Fruit fly (Drosophila melanogaster) whole organism, embryonic: ENCODE results near the gene Sf3a2.

Source experiments
- B-H2 ChIP-seq: fragments of 200-800 bp; sonication (Bioruptor generic); optimal IDR thresholded peaks from 2 replicates; lab custom pipeline; 2018; ENCODE audit warnings: missing biosample characterization, mild to moderate bottlenecking, missing genetic modification characterization
- CG10543 ChIP-seq: fragments of 200-800 bp; sonication (Bioruptor generic); optimal IDR thresholded peaks from 3 replicates; lab custom pipeline; 2017; ENCODE audit warnings: missing biosample characterization, mild to moderate bottlenecking, missing genetic modification characterization, moderate library complexity
- CG12071 ChIP-seq: fragments of 200-800 bp; sonication (Bioruptor generic); optimal IDR thresholded peaks from 3 replicates; lab custom pipeline; 2018; ENCODE audit warnings: missing biosample characterization, mild to moderate bottlenecking, missing genetic modification characterization
- CG12236 ChIP-seq: fragments of 200-800 bp; sonication (Bioruptor generic); optimal IDR thresholded peaks from 2 replicates; lab custom pipeline; 2016; ENCODE audit warnings: missing biosample characterization, missing genetic modification characterization
- CG12659 ChIP-seq: fragments of 200-800 bp; sonication (Bioruptor generic); optimal IDR thresholded peaks from 3 replicates; lab custom pipeline; 2017; ENCODE audit warnings: mild to moderate bottlenecking, missing biosample characterization, missing genetic modification reagents, missing genetic modification characterization
- CG13424 ChIP-seq: fragments of 200-800 bp; sonication (Bioruptor generic); optimal IDR thresholded peaks from 2 replicates; lab custom pipeline; 2019; ENCODE audit warnings: missing biosample characterization, mild to moderate bottlenecking, missing genetic modification characterization, moderate library complexity
- CG13624 ChIP-seq: fragments of 200-800 bp; sonication (Bioruptor generic); optimal IDR thresholded peaks from 2 replicates; lab custom pipeline; 2016; ENCODE audit warnings: missing biosample characterization, missing genetic modification characterization
- CG14014 ChIP-seq: fragments of 200-800 bp; sonication (Bioruptor generic); IDR thresholded peaks from 2 replicates; pipeline ENCODE4 v1.3.6; 2022; ENCODE audit warnings: missing biosample characterization, missing genetic modification characterization
- CG1529 ChIP-seq: fragments of 200-800 bp; sonication (Bioruptor generic); optimal IDR thresholded peaks from 3 replicates; lab custom pipeline; 2018; ENCODE audit warnings: missing biosample characterization, missing genetic modification characterization
- CG1602 ChIP-seq: fragments of 200-800 bp; sonication (Bioruptor generic); optimal IDR thresholded peaks from 3 replicates; lab custom pipeline; 2016; ENCODE audit warnings: missing biosample characterization, missing genetic modification characterization
- CG17361 ChIP-seq: fragments of 200-800 bp; sonication (Bioruptor generic); IDR thresholded peaks from 3 replicates; pipeline ENCODE4 v1.3.6; 2022; ENCODE audit warnings: missing biosample characterization, missing genetic modification characterization
- CG18619 ChIP-seq: fragments of 200-800 bp; sonication (Bioruptor generic); optimal IDR thresholded peaks from 3 replicates; lab custom pipeline; 2017; ENCODE audit warnings: missing biosample characterization, mild to moderate bottlenecking, missing genetic modification characterization
- CG2202 ChIP-seq: fragments of 200-800 bp; sonication (Bioruptor generic); optimal IDR thresholded peaks from 2 replicates; lab custom pipeline; 2018; ENCODE audit warnings: missing biosample characterization, mild to moderate bottlenecking, missing genetic modification characterization
- CG2678 ChIP-seq: fragments of 200-800 bp; sonication (Bioruptor generic); optimal IDR thresholded peaks from 3 replicates; lab custom pipeline; 2019; ENCODE audit warnings: missing biosample characterization, mild to moderate bottlenecking, missing genetic modification characterization, moderate library complexity
- CG30403 ChIP-seq: fragments of 200-800 bp; sonication (Bioruptor generic); optimal IDR thresholded peaks from 3 replicates; lab custom pipeline; 2016; ENCODE audit warnings: missing biosample characterization, missing genetic modification characterization
- CG31441 ChIP-seq: fragments of 200-800 bp; sonication (Bioruptor generic); IDR thresholded peaks from 2 replicates; pipeline ENCODE4 v1.3.6; 2022; ENCODE audit warnings: missing biosample characterization, missing genetic modification characterization
- CG4820 ChIP-seq: fragments of 200-800 bp; sonication (Bioruptor generic); optimal IDR thresholded peaks from 3 replicates; lab custom pipeline; 2016; ENCODE audit warnings: missing biosample characterization, missing genetic modification characterization
- CG8359 ChIP-seq: fragments of 200-800 bp; sonication (Bioruptor generic); optimal IDR thresholded peaks from 2 replicates; lab custom pipeline; 2017; ENCODE audit warnings: missing biosample characterization, mild to moderate bottlenecking, missing genetic modification characterization, borderline replicate concordance
- CG8388 ChIP-seq: fragments of 200-800 bp; sonication (Bioruptor generic); optimal IDR thresholded peaks from 2 replicates; lab custom pipeline; 2019; ENCODE audit warnings: missing biosample characterization, mild to moderate bottlenecking, missing genetic modification characterization, moderate library complexity
- CG8765 ChIP-seq: fragments of 200-800 bp; sonication (Bioruptor generic); IDR thresholded peaks from 2 replicates; pipeline ENCODE4 v1.3.6; 2022; ENCODE audit warnings: missing biosample characterization, missing genetic modification characterization
- CG9727 ChIP-seq: fragments of 200-800 bp; sonication (Bioruptor generic); optimal IDR thresholded peaks from 3 replicates; lab custom pipeline; 2017; ENCODE audit warnings: missing biosample characterization, mild to moderate bottlenecking, missing genetic modification characterization
- Dll ChIP-seq: fragments of 200-800 bp; sonication (Bioruptor generic); IDR thresholded peaks from 4 replicates; pipeline ENCODE4 v1.3.6; 2022; ENCODE audit warnings: missing biosample characterization, missing genetic modification characterization; ENCODE audit not compliant: partially characterized antibody
- HLH54F ChIP-seq: fragments of 200-800 bp; sonication (Bioruptor generic); optimal IDR thresholded peaks from 3 replicates; lab custom pipeline; 2016; ENCODE audit warnings: missing biosample characterization, missing genetic modification characterization
- Hmx ChIP-seq: fragments of 200-800 bp; sonication (Bioruptor generic); optimal IDR thresholded peaks from 2 replicates; lab custom pipeline; 2016; ENCODE audit warnings: missing biosample characterization, missing genetic modification characterization
- Lpt ChIP-seq: fragments of >200 bp; optimal IDR thresholded peaks from 2 replicates; lab custom pipeline; 2018; ENCODE audit warnings: missing biosample characterization, missing genetic modification characterization
- Pdp1 ChIP-seq, 2 experiments: fragments of 200-800 bp; sonication (Bioruptor generic); optimal IDR thresholded peaks; 3 replicates each; lab custom pipeline; 2016; ENCODE audit warnings: missing biosample characterization in 2 of 2, missing genetic modification characterization in 2 of 2, mild to moderate bottlenecking in 1 of 2, moderate library complexity in 1 of 2
- Side ChIP-seq: fragments of 200-800 bp; sonication (Bioruptor generic); optimal IDR thresholded peaks from 2 replicates; lab custom pipeline; 2016; ENCODE audit warnings: missing biosample characterization, missing genetic modification characterization
- ab ChIP-seq: fragments of 200-800 bp; sonication (Bioruptor generic); optimal IDR thresholded peaks from 2 replicates; lab custom pipeline; 2016; ENCODE audit warnings: missing biosample characterization, missing genetic modification characterization
- al ChIP-seq: fragments of 200-800 bp; sonication (Bioruptor generic); IDR thresholded peaks from 2 replicates; pipeline ENCODE4 v1.3.6; 2022; ENCODE audit warnings: missing biosample characterization, missing genetic modification characterization
- az2 ChIP-seq: fragments of 200-800 bp; sonication (Bioruptor generic); optimal IDR thresholded peaks from 3 replicates; lab custom pipeline; 2016; ENCODE audit warnings: missing biosample characterization, missing genetic modification characterization
- dati ChIP-seq: fragments of 200-800 bp; sonication (Bioruptor generic); IDR thresholded peaks from 2 replicates; pipeline ENCODE4 v1.3.6; 2022; ENCODE audit warnings: missing biosample characterization, missing genetic modification characterization
- ewg ChIP-seq: fragments of 200-800 bp; sonication (Bioruptor generic); optimal IDR thresholded peaks from 3 replicates; lab custom pipeline; 2017; ENCODE audit warnings: mild to moderate bottlenecking, missing biosample characterization, missing genetic modification reagents, missing genetic modification characterization
- fd64A ChIP-seq: fragments of 200-800 bp; sonication (Bioruptor generic); optimal IDR thresholded peaks from 3 replicates; lab custom pipeline; 2018; ENCODE audit warnings: missing biosample characterization, mild to moderate bottlenecking, missing genetic modification characterization
- ftz-f1 ChIP-seq: fragments of 200-800 bp; sonication (Bioruptor generic); optimal IDR thresholded peaks from 2 replicates; lab custom pipeline; 2016; ENCODE audit warnings: missing biosample characterization, missing genetic modification characterization
- grau ChIP-seq: fragments of 200-800 bp; optimal IDR thresholded peaks from 3 replicates; lab custom pipeline; 2019; ENCODE audit warnings: missing biosample characterization, mild to moderate bottlenecking, missing genetic modification characterization, moderate library complexity
- grn ChIP-seq: fragments of 200-800 bp; sonication (Bioruptor generic); optimal IDR thresholded peaks from 3 replicates; lab custom pipeline; 2017; ENCODE audit warnings: missing biosample characterization, missing genetic modification characterization
- lab ChIP-seq: fragments of 200-800 bp; sonication (Bioruptor generic); optimal IDR thresholded peaks from 3 replicates; lab custom pipeline; 2017; ENCODE audit warnings: missing biosample characterization, missing genetic modification characterization, mild to moderate bottlenecking, moderate library complexity, missing genetic modification reagents
- luna ChIP-seq: fragments of 200-800 bp; sonication (Bioruptor generic); optimal IDR thresholded peaks from 2 replicates; lab custom pipeline; 2016; ENCODE audit warnings: missing biosample characterization, missing genetic modification characterization
- nerfin-2 ChIP-seq: fragments of 200-800 bp; sonication (Bioruptor generic); IDR thresholded peaks from 2 replicates; pipeline ENCODE4 v1.3.6; 2022; ENCODE audit warnings: missing biosample characterization, missing genetic modification characterization; ENCODE audit not compliant: partially characterized antibody
- oc ChIP-seq: fragments of 200-800 bp; sonication (Bioruptor generic); optimal IDR thresholded peaks from 2 replicates; lab custom pipeline; 2018; ENCODE audit warnings: missing biosample characterization, mild to moderate bottlenecking, missing genetic modification characterization, moderate library complexity
- odd ChIP-seq: fragments of 200-800 bp; sonication (Bioruptor generic); optimal IDR thresholded peaks from 2 replicates; lab custom pipeline; 2017; ENCODE audit warnings: missing biosample characterization, mild to moderate bottlenecking, missing genetic modification characterization
- p53 ChIP-seq: fragments of 200-800 bp; sonication (Bioruptor generic); optimal IDR thresholded peaks from 2 replicates; lab custom pipeline; 2016; ENCODE audit warnings: missing biosample characterization, missing genetic modification characterization
- pros ChIP-seq: fragments of 200-800 bp; sonication (Bioruptor generic); optimal IDR thresholded peaks from 3 replicates; lab custom pipeline; 2019; ENCODE audit warnings: missing biosample characterization, mild to moderate bottlenecking, missing genetic modification characterization, moderate library complexity
- psq ChIP-seq: fragments of 200-800 bp; sonication (Bioruptor generic); optimal IDR thresholded peaks from 2 replicates; lab custom pipeline; 2017; ENCODE audit warnings: missing biosample characterization, missing genetic modification characterization
- sc ChIP-seq, 3 experiments: fragments of >200 bp in 2 of 3; fragments of 200-800 bp in 1 of 3; sonication (Bioruptor generic) in 1 of 3; optimal IDR thresholded peaks; 2 replicates in 2 of 3; 3 replicates in 1 of 3; lab custom pipeline; 2017; ENCODE audit warnings: mild to moderate bottlenecking in 1 of 3, missing biosample characterization in 1 of 3, missing genetic modification characterization in 1 of 3, missing genetic modification reagents in 1 of 3
- sqz ChIP-seq: fragments of 200-800 bp; sonication (Bioruptor generic); optimal IDR thresholded peaks from 3 replicates; lab custom pipeline; 2018; ENCODE audit warnings: missing biosample characterization, mild to moderate bottlenecking, missing genetic modification characterization
- unc-4 ChIP-seq: fragments of 200-800 bp; sonication (Bioruptor generic); IDR thresholded peaks from 2 replicates; pipeline ENCODE4 v1.3.6; 2022; ENCODE audit warnings: missing biosample characterization, missing genetic modification characterization; ENCODE audit not compliant: partially characterized antibody
- vfl ChIP-seq: fragments of 200-800 bp; sonication (Bioruptor generic); optimal IDR thresholded peaks from 2 replicates; lab custom pipeline; 2016; ENCODE audit warnings: missing biosample characterization, missing genetic modification characterization
- yki ChIP-seq: fragments of >200 bp; optimal IDR thresholded peaks from 3 replicates; lab custom pipeline; 2018

Gene Sf3a2

DNA sequence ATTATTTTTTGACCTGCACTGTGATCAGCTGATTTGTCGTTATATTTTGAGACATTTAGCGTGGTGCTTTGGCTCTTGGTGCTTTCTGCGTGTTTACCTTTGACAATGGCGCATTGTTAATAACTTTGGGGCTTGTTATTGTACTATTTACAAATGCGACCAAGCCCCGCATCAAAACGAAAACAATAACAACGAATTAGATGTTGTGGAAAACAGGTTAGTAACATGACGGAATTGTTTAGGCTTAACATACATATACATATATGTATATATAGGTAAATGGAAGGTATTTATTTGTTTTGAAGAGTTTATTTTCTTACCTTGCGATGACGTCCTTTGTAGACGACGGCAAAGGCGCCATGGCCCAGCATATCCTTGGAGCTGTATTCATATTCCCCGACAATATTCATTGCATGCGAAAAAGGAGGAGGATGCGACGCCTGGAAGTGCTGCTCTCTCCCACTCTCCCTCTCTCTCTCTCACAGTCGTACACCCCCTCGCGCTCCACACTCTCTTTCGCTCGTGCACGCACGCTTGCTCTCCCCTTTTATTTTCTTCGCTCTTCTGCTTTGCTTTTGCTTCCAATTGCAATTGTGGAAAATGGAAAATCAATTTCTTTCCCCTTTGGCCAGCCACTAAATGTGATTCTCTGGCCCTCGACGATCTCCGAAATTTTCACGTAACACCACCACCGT lies 9.6 kb downstream of the Sf3a2 start:
- TF ChIP-seq CG9727 (GFP tag; lab: Kevin White, UChicago), result peak; percentile 45
- TF ChIP-seq p53 (GFP tag; lab: Kevin White, UChicago), result no peak
- TF ChIP-seq lab, result no peak
- 0 out of 2 replicates have a peak, but pooled peaks have one; percentile 27 for TF ChIP-seq unc-4 (GFP tag; lab: Robert Waterston, UW)
- TF ChIP-seq HLH54F (GFP tag; lab: Kevin White, UChicago), result no peak
- TF ChIP-seq Hmx (GFP tag; lab: Kevin White, UChicago), result no peak
- TF ChIP-seq CG17361 (GFP tag; lab: Robert Waterston, UW), result 0 out of 3 replicates have a peak, but pooled peaks have one; percentile 47
- no peak for TF ChIP-seq CG4820
- no peak for TF ChIP-seq vfl
- no peak for TF ChIP-seq grn (GFP tag; lab: Kevin White, UChicago)
- TF ChIP-seq ftz-f1 (GFP tag; lab: Kevin White, UChicago), result no peak
- no peak for TF ChIP-seq CG2678 (tag; lab: Kevin White, UChicago)
- peak; percentile 90 for TF ChIP-seq yki (lab: Kevin White, UChicago)
- no peak for TF ChIP-seq CG8359 (GFP tag; lab: Kevin White, UChicago)
- no peak for TF ChIP-seq al (GFP tag; lab: Robert Waterston, UW)
- no peak for TF ChIP-seq sqz (GFP tag; lab: Kevin White, UChicago)
- TF ChIP-seq ab, result no peak
- 0 out of 2 replicates have a peak, but pooled peaks have one; percentile 7 for TF ChIP-seq CG31441 (GFP tag; lab: Robert Waterston, UW)
- no peak for TF ChIP-seq CG1529 (GFP tag; lab: Kevin White, UChicago)
- no peak for TF ChIP-seq CG10543 (GFP tag; lab: Kevin White, UChicago)
- peak; percentile 4 for TF ChIP-seq CG12659 (GFP tag; lab: Kevin White, UChicago)
- TF ChIP-seq B-H2 (GFP tag; lab: Kevin White, UChicago), result no peak
- TF ChIP-seq CG8765 (GFP tag; lab: Robert Waterston, UW), result no peak
- no peak for TF ChIP-seq sc (optimal IDR thresholded peaks at IDR 0.05; lab: Kevin White, UChicago)
- no peak for TF ChIP-seq sc (GFP tag; optimal IDR thresholded peaks at IDR 0.05; lab: Kevin White, UChicago)
- no peak for TF ChIP-seq CG13624 (GFP tag; lab: Kevin White, UChicago)
- no peak for TF ChIP-seq CG2202 (tag; lab: Kevin White, UChicago)
- TF ChIP-seq dati (GFP tag; lab: Robert Waterston, UW), result no peak
- TF ChIP-seq pros (GFP tag; lab: Kevin White, UChicago), result no peak
- TF ChIP-seq ewg, result no peak
- TF ChIP-seq odd (GFP tag; lab: Kevin White, UChicago), result no peak
- TF ChIP-seq CG18619 (GFP tag; lab: Kevin White, UChicago), result peak; percentile 25
- no peak for TF ChIP-seq Side
- no peak for TF ChIP-seq CG14014 (GFP tag; lab: Robert Waterston, UW)
- TF ChIP-seq Lpt (GFP tag; lab: Kevin White, UChicago), result no peak
- TF ChIP-seq nerfin-2 (GFP tag; lab: Robert Waterston, UW), result no peak
- peak; percentile 17 for TF ChIP-seq grau (tag; lab: Kevin White, UChicago)
- TF ChIP-seq psq (GFP tag; lab: Kevin White, UChicago), result no peak
- TF ChIP-seq CG13424 (tag; lab: Kevin White, UChicago), result no peak
- peak; percentile 23 for TF ChIP-seq CG12071 (GFP tag; lab: Kevin White, UChicago)
- no peak for TF ChIP-seq CG8388
- TF ChIP-seq az2 (GFP tag; lab: Kevin White, UChicago), result no peak
- no peak for TF ChIP-seq CG12236 (GFP tag; lab: Kevin White, UChicago)
- no peak for TF ChIP-seq luna (GFP tag; lab: Kevin White, UChicago)
- TF ChIP-seq CG1602 (GFP tag; lab: Kevin White, UChicago), result no peak
- peak; percentile 40 for TF ChIP-seq oc (tag; lab: Kevin White, UChicago)
- peak; percentile 20 for TF ChIP-seq fd64A (GFP tag; lab: Kevin White, UChicago)
- peak; percentile 17 for TF ChIP-seq CG30403 (GFP tag; lab: Kevin White, UChicago)
- TF ChIP-seq Pdp1 (GFP tag; optimal IDR thresholded peaks at IDR 0.05; lab: Kevin White, UChicago), result peak in 1 of 2 experiments; percentile 25
- TF ChIP-seq Dll (GFP tag; lab: Robert Waterston, UW), result peak; percentile 53; the same call in 1 of the 4 replicates
